Worm (Caenorhabditis elegans) whole organism, L1 larva: ENCODE data around the gene C18G1.9.
A peak's percentile ranks its signal among the peaks of the same experiment; 100 is the strongest.

ENCODE experiments used
- C16A3.4 ChIP-seq: fragments of 150-350 bp; optimal IDR thresholded peaks from 2 replicates; lab custom pipeline; 2014; ENCODE audit warnings: missing biosample characterization, missing genetic modification characterization
- C34B4.2 ChIP-seq: sonication (generic microtip); optimal IDR thresholded peaks from 2 replicates; lab custom pipeline; 2017; ENCODE audit warnings: mild to moderate bottlenecking, missing genetic modification characterization, missing compliant biosample characterization
- ama-1 ChIP-seq: fragments of 150-350 bp; optimal IDR thresholded peaks from 2 replicates; lab custom pipeline; 2014
- ceh-88 ChIP-seq: fragments of 200-800 bp; sonication (Bioruptor generic); IDR thresholded peaks from 2 replicates; pipeline ENCODE4 v1.3.6; 2022; ENCODE audit warnings: missing genetic modification characterization, missing compliant biosample characterization
- dpl-1 ChIP-seq, 3 experiments: fragments of 150-350 bp in 2 of 3; sonication (generic microtip) in 1 of 3; optimal IDR thresholded peaks; 2 replicates each; lab custom pipeline; 2014 to 2017; ENCODE audit warnings: missing biosample characterization in 3 of 3, missing genetic modification characterization in 3 of 3, missing genetic modification reagents in 3 of 3
- efl-3 ChIP-seq: fragments of 200-800 bp; sonication (Bioruptor generic); optimal IDR thresholded peaks from 2 replicates; lab custom pipeline; 2018; ENCODE audit warnings: mild to moderate bottlenecking, missing genetic modification characterization, missing compliant biosample characterization
- ets-5 ChIP-seq: fragments of 200-800 bp; sonication (Bioruptor generic); IDR thresholded peaks from 2 replicates; pipeline ENCODE4 v1.3.6; 2022; ENCODE audit warnings: missing genetic modification characterization, missing compliant biosample characterization
- fkh-10 ChIP-seq: sonication (generic microtip); optimal IDR thresholded peaks from 2 replicates; lab custom pipeline; 2017; ENCODE audit warnings: missing biosample characterization, missing genetic modification reagents, missing genetic modification characterization
- fkh-4 ChIP-seq: sonication (generic microtip); optimal IDR thresholded peaks from 2 replicates; lab custom pipeline; 2016; ENCODE audit warnings: missing compliant biosample characterization, missing genetic modification characterization, borderline replicate concordance
- fkh-8 ChIP-seq: sonication (generic microtip); optimal IDR thresholded peaks from 2 replicates; lab custom pipeline; 2016; ENCODE audit warnings: mild to moderate bottlenecking, missing genetic modification characterization, missing compliant biosample characterization
- grh-1 ChIP-seq: fragments of 200-800 bp; sonication (Bioruptor generic); IDR thresholded peaks from 2 replicates; pipeline ENCODE4 v1.3.6; 2022; ENCODE audit warnings: missing genetic modification reagents, missing genetic modification characterization, missing compliant biosample characterization
- hlh-17 ChIP-seq: fragments of 200-800 bp; sonication (Bioruptor generic); optimal IDR thresholded peaks from 2 replicates; lab custom pipeline; 2018; ENCODE audit warnings: missing genetic modification characterization, mild to moderate bottlenecking, missing compliant biosample characterization, moderate library complexity, borderline replicate concordance
- hpl-2 ChIP-seq: fragments of 150-350 bp; optimal IDR thresholded peaks from 2 replicates; lab custom pipeline; 2014; ENCODE audit warnings: missing biosample characterization, missing genetic modification reagents, missing genetic modification characterization
- jun-1 ChIP-seq: fragments of 150-350 bp; optimal IDR thresholded peaks from 2 replicates; lab custom pipeline; 2014; ENCODE audit warnings: missing biosample characterization, missing genetic modification reagents, missing genetic modification characterization
- lin-13 ChIP-seq: fragments of 150-350 bp; optimal IDR thresholded peaks from 2 replicates; lab custom pipeline; 2014; ENCODE audit warnings: missing biosample characterization, missing genetic modification reagents, missing genetic modification characterization
- lir-3 ChIP-seq: sonication (generic microtip); optimal IDR thresholded peaks from 2 replicates; lab custom pipeline; 2016; ENCODE audit warnings: mild to moderate bottlenecking, missing genetic modification characterization, moderate library complexity, missing compliant biosample characterization; ENCODE audit not compliant: poor library complexity
- lsy-2 ChIP-seq, 2 experiments: fragments of 150-350 bp; optimal IDR thresholded peaks; 2 replicates each; lab custom pipeline; 2014; ENCODE audit warnings: missing biosample characterization in 2 of 2, missing genetic modification characterization in 2 of 2
- mef-2 ChIP-seq: fragments of 150-350 bp; optimal IDR thresholded peaks from 2 replicates; lab custom pipeline; 2014; ENCODE audit warnings: missing biosample characterization, missing genetic modification characterization
- nhr-12 ChIP-seq: sonication (generic microtip); optimal IDR thresholded peaks from 2 replicates; lab custom pipeline; 2017; ENCODE audit warnings: missing biosample characterization, missing genetic modification characterization
- nhr-20 ChIP-seq: sonication (generic microtip); optimal IDR thresholded peaks from 2 replicates; lab custom pipeline; 2016; ENCODE audit warnings: mild to moderate bottlenecking, missing genetic modification characterization, missing compliant biosample characterization
- nhr-237 ChIP-seq: fragments of 150-350 bp; optimal IDR thresholded peaks from 2 replicates; lab custom pipeline; 2014; ENCODE audit warnings: missing biosample characterization, missing genetic modification characterization
- nhr-28 ChIP-seq: fragments of 150-350 bp; optimal IDR thresholded peaks from 2 replicates; lab custom pipeline; 2014; ENCODE audit warnings: missing biosample characterization, missing genetic modification characterization
- nhr-71 ChIP-seq: sonication (generic microtip); optimal IDR thresholded peaks from 2 replicates; lab custom pipeline; 2016; ENCODE audit warnings: mild to moderate bottlenecking, missing genetic modification characterization, moderate library complexity, missing compliant biosample characterization
- nhr-76 ChIP-seq: sonication (generic microtip); optimal IDR thresholded peaks from 2 replicates; lab custom pipeline; 2017; ENCODE audit warnings: missing biosample characterization, missing genetic modification characterization
- nhr-77 ChIP-seq: fragments of 150-350 bp; optimal IDR thresholded peaks from 2 replicates; lab custom pipeline; 2014; ENCODE audit warnings: missing biosample characterization, missing genetic modification characterization
- nhr-84 ChIP-seq: sonication (generic microtip); optimal IDR thresholded peaks from 2 replicates; lab custom pipeline; 2017; ENCODE audit warnings: missing biosample characterization, missing genetic modification characterization
- nhr-85 ChIP-seq: sonication (generic microtip); peaks from one replicate; lab custom pipeline; 2016; ENCODE audit warnings: missing genetic modification characterization, inconsistent platforms, missing compliant biosample characterization
- pqm-1 ChIP-seq: sonication (generic microtip); optimal IDR thresholded peaks from 3 replicates; lab custom pipeline; 2017; ENCODE audit warnings: missing biosample characterization, missing genetic modification characterization
- rnt-1 ChIP-seq: sonication (generic microtip); optimal IDR thresholded peaks from 2 replicates; lab custom pipeline; 2016; ENCODE audit warnings: mild to moderate bottlenecking, missing genetic modification characterization, moderate library complexity, missing compliant biosample characterization
- snu-23 ChIP-seq: sonication (generic microtip); optimal IDR thresholded peaks from 2 replicates; lab custom pipeline; 2016; ENCODE audit warnings: missing genetic modification characterization, missing compliant biosample characterization
- tlp-1 ChIP-seq: fragments of 150-350 bp; optimal IDR thresholded peaks from 2 replicates; lab custom pipeline; 2014; ENCODE audit warnings: missing biosample characterization, missing genetic modification characterization
- unc-130 ChIP-seq: fragments of 150-350 bp; optimal IDR thresholded peaks from 2 replicates; lab custom pipeline; 2017; ENCODE audit warnings: missing biosample characterization, missing genetic modification characterization, inconsistent platforms
- vab-15 ChIP-seq: sonication (generic microtip); optimal IDR thresholded peaks from 2 replicates; lab custom pipeline; 2017; ENCODE audit warnings: missing genotype, mild to moderate bottlenecking, missing genetic modification characterization, missing compliant biosample characterization
- xbp-1 ChIP-seq: sonication (generic microtip); optimal IDR thresholded peaks from 2 replicates; lab custom pipeline; 2016; ENCODE audit warnings: missing genetic modification characterization, missing compliant biosample characterization
- ztf-4 ChIP-seq: fragments of 150-350 bp; optimal IDR thresholded peaks from 2 replicates; lab custom pipeline; 2014; ENCODE audit warnings: missing biosample characterization, missing genetic modification characterization

The C18G1.9 gene

ce11 chrV:4787166-4787565, 17.6 kb upstream of the C18G1.9 start, which contains the start of gene R02F11.9:
Gene R02F11.9, plus strand, starts transcription at chrV:4787466.
- no peak for TF ChIP-seq lin-13 (GFP tag; lab: Kevin White, UChicago)
- TF ChIP-seq nhr-28 (tag; lab: Kevin White, UChicago), result no peak
- TF ChIP-seq C16A3.4 (tag; lab: Kevin White, UChicago), result no peak
- TF ChIP-seq fkh-10 (GFP tag; lab: Kevin White, UChicago), result no peak
- TF ChIP-seq nhr-20 (tag; lab: Kevin White, UChicago), result no peak
- TF ChIP-seq tlp-1 (tag; lab: Kevin White, UChicago), result no peak
- TF ChIP-seq xbp-1 (tag; lab: Kevin White, UChicago), result no peak
- no peak for TF ChIP-seq fkh-8 (tag; lab: Kevin White, UChicago)
- no peak for TF ChIP-seq ama-1 (lab: Kevin White, UChicago)
- TF ChIP-seq nhr-77 (tag; lab: Kevin White, UChicago), result no peak
- no peak for TF ChIP-seq hpl-2
- no peak for TF ChIP-seq nhr-237 (tag; lab: Kevin White, UChicago)
- no peak for TF ChIP-seq dpl-1 (GFP tag; optimal IDR thresholded peaks at IDR 0.05; lab: Kevin White, UChicago)
- no peak for TF ChIP-seq fkh-4 (tag; lab: Kevin White, UChicago)
- TF ChIP-seq grh-1 (GFP tag; lab: Robert Waterston, UW), result no peak
- TF ChIP-seq efl-3 (GFP tag; lab: Kevin White, UChicago), result no peak
- TF ChIP-seq pqm-1 (tag; lab: Kevin White, UChicago), result no peak
- TF ChIP-seq ztf-4 (tag; lab: Kevin White, UChicago), result no peak

- TF ChIP-seq nhr-237 (tag; lab: Kevin White, UChicago) (no peak), nhr-85 (tag; lab: Kevin White, UChicago) (no peak), nhr-20 (tag; lab: Kevin White, UChicago) (no peak), ceh-88 (GFP tag; lab: Robert Waterston, UW) (no peak), nhr-12 (no peak), nhr-76 (tag; lab: Kevin White, UChicago) (no peak), fkh-4 (tag; lab: Kevin White, UChicago) (no peak), mef-2 (tag; lab: Kevin White, UChicago) (no peak), hlh-17 (GFP tag; lab: Kevin White, UChicago) (no peak), vab-15 (tag; lab: Kevin White, UChicago) (no peak), nhr-28 (tag; lab: Kevin White, UChicago) (no peak), C34B4.2 (tag; lab: Kevin White, UChicago) (no peak)
Measured at ce11 chrV:4785333-4785852, 15.9 kb upstream of the C18G1.9 start, which contains the start of the genes Y60C6A.2 and Y60C6A.3. Gene Y60C6A.2, minus strand, starts transcription at chrV:4785433. Gene Y60C6A.3, plus strand, starts transcription at chrV:4785802.

- TF ChIP-seq lir-3 (tag; lab: Kevin White, UChicago), result no peak
- TF ChIP-seq, all 84 proteins: peak for 0
Measured at ce11 chrV:4783313-4783712, 13.8 kb upstream of the C18G1.9 start, which contains the start of gene Y60C6A.1. Gene Y60C6A.1, plus strand, starts transcription at chrV:4783613.

ce11 chrV:4777388-4777986, 8.0 kb upstream of the C18G1.9 start, which contains the start of gene C18G1.1:
Gene C18G1.1, plus strand, starts transcription at chrV:4777960.
- TF ChIP-seq unc-130 (tag; lab: Kevin White, UChicago) (peak; percentile 27), nhr-71 (tag; lab: Kevin White, UChicago) (peak; percentile 50), lsy-2 (tag; optimal IDR thresholded peaks at IDR 0.05; lab: Kevin White, UChicago) (peak in 1 of 2 experiments; percentile 26), rnt-1 (tag; lab: Kevin White, UChicago) (peak; percentile 59), ets-5 (GFP tag; lab: Robert Waterston, UW) (no peak), ceh-88 (GFP tag; lab: Robert Waterston, UW) (no peak), nhr-84 (no peak), jun-1 (tag; lab: Kevin White, UChicago) (no peak), snu-23 (GFP tag; lab: Kevin White, UChicago) (peak; percentile 5)
